Fruit fly (Drosophila melanogaster): ENCODE results near the gene CG17929.

Gene CG17929

DNA sequence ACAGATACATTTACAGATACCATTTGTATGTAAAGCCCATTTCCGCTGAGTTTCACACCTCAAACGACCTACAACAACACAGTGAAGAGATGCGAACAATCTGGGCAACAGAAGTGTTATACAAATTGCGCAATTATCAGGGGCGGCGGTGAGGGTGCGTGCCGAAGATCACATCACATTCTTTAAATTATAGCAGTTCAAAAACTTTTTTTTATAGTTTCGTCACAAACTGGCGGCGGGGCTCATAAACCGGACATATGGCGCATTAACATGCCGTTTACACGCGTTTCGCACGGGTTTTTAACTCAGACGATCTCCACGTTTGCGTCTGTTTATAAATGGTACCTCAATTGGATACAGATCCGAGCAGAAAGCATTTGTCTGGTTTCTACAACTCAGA is 27.9 kb downstream of the CG17929 start:
- TF ChIP-seq EcR (GFP tag; optimal IDR thresholded peaks at IDR 0.05): peak; percentile 39
- TF ChIP-seq CG12605 (GFP tag; IDR thresholded peaks at IDR 0.05): no peak

DNA sequence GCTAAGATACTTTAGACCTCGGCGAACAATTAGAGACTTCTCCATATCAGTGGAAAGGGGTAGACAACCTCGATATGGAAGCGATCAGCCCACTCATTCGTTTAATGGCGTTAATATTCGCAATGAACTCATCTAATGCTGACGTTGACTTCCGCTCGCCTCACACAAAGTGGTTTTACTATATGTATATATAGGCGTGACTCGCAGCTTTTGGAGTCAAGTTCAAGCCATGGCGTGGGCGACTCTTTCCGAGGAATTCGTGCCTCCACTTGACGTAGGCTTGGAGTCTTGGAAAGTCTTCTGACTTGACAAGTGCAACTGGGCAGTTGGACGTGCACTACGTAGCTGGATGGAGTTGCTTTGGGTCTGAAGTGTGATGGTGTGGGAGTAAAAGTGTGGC is 28.4 kb downstream of the CG17929 start:
- TF ChIP-seq CG8159 (tag; optimal IDR thresholded peaks at IDR 0.05) (no peak), CG15710 (tag; optimal IDR thresholded peaks at IDR 0.05) (no peak), Ets98B (GFP tag; IDR thresholded peaks at IDR 0.05) (no peak), CG13204 (GFP tag; optimal IDR thresholded peaks at IDR 0.05) (no peak), CG34367 (tag; optimal IDR thresholded peaks at IDR 0.05) (no peak), CG32121 (GFP tag; IDR thresholded peaks at IDR 0.05) (no peak), CG10348 (GFP tag; IDR thresholded peaks at IDR 0.05) (no peak), CG17806 (tag; optimal IDR thresholded peaks at IDR 0.05) (no peak), fd96Ca (GFP tag; IDR thresholded peaks at IDR 0.05) (no peak; the same call in 2 of the 3 replicates), gl (tag; optimal IDR thresholded peaks at IDR 0.05) (no peak), Snoo (tag; optimal IDR thresholded peaks at IDR 0.05) (no peak), CG14655 (GFP tag; optimal IDR thresholded peaks at IDR 0.05) (no peak), Pif1B (GFP tag; optimal IDR thresholded peaks at IDR 0.05) (no peak)

DNA sequence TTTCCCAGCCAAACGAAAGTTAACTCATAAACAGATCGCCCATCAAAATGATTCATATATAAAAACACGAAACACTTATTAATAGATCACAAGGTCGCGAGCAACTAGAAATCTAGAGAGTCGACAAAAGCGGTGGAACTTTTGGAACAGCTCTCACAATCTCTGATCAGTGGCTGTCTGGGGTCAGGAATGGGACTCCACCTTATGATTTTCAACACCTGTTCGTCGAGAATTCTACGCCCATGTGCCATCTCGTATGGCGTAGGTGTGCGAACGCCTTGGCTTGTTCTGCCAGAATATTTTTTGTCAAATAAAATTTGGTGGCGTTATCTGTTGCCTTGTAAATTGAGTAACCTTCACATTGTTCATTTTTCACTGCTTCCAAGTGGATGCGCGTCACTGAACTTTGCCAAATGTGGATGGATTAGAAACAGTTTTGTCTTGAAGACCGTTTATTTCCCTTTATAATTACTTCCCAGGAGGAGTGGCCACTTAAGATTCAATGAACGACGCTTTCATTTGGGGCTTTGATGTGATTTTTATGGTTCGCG is 30.2 kb downstream of the CG17929 start:
- TF ChIP-seq CG17806 (tag; optimal IDR thresholded peaks at IDR 0.05) (no peak), Pif1B (GFP tag; optimal IDR thresholded peaks at IDR 0.05) (no peak), EcR (GFP tag; optimal IDR thresholded peaks at IDR 0.05) (no peak), Ets98B (GFP tag; IDR thresholded peaks at IDR 0.05) (no peak), CG34367 (tag; optimal IDR thresholded peaks at IDR 0.05) (no peak), CG10348 (GFP tag; IDR thresholded peaks at IDR 0.05) (no peak), CG8159 (tag; optimal IDR thresholded peaks at IDR 0.05) (no peak), rn (GFP tag; IDR thresholded peaks at IDR 0.05) (no peak), gl (tag; optimal IDR thresholded peaks at IDR 0.05) (no peak), CG15710 (tag; optimal IDR thresholded peaks at IDR 0.05) (no peak), CG12605 (GFP tag; IDR thresholded peaks at IDR 0.05) (no peak), fd96Ca (GFP tag; IDR thresholded peaks at IDR 0.05) (no peak)

DNA sequence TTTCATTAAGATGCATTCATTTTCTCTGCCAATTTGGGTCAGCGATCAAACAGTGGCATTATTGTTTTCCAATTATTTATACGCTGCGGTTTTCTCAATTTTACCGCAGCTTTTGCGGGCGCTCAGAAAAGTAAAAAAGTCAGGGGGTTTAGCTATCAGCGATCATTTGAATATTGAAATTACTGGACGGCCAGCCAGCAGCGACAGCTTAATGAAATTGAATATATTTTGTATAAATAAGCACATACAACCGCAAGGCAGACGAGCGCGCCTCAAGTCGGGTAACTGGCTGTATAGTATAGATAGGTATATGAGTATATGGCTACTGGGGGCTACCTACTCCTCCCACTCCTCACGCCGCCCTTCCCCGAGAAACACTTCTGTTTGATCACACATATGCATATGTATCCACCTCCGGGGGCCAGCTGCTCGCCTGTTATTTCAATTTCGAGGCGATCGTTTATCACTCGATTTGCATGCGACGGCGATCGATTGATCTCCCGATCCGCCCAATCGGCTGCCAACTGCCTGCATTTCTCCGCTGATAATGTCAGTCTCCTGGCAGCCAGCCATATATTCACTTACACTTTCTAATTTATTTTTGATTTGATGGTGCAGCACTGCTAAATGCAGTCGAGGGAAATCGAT is 31.0 kb downstream of the CG17929 start:
- no peak for TF ChIP-seq rn (GFP tag; IDR thresholded peaks at IDR 0.05)
- no peak for TF ChIP-seq Snoo (tag; optimal IDR thresholded peaks at IDR 0.05)
- no peak; the same call in 2 of the 3 replicates for TF ChIP-seq CG4496 (GFP tag; IDR thresholded peaks at IDR 0.05)
- no peak for TF ChIP-seq CG8301 (tag; optimal IDR thresholded peaks at IDR 0.05)

DNA sequence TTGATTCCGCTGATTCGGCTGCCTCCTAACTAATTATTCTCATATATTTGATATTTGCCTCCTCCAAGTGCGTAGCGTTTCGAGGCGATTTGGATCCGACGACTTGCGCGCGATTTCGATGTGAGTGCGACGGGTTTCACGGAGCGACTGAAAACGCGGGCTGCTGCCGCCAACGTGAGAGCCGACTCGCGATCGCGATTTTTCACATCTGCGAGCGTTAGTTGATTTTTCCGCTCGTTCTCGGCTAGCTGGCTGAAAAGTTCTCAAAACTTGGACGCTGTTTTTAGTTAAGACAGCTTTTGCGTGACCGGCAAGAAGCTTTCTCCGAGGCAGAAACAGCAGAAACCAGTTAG is 31.5 kb downstream of the CG17929 start, which contains the start of gene CG10311:
CG10311 (minus strand) TSS at position 153 of the 353 bp plus-strand sequence.
- TF ChIP-seq CG34367 (tag; optimal IDR thresholded peaks at IDR 0.05): no peak
- TF ChIP-seq Ets98B (GFP tag; IDR thresholded peaks at IDR 0.05): peak; percentile 33; the same call in 1 of the 2 replicates
- 0 out of 3 replicates have a peak, but pooled peaks have one; percentile 22 for TF ChIP-seq fd96Ca (GFP tag; IDR thresholded peaks at IDR 0.05)
- no peak for TF ChIP-seq Snoo (tag; optimal IDR thresholded peaks at IDR 0.05)
- no peak for TF ChIP-seq CG9948 (tag; optimal IDR thresholded peaks at IDR 0.05)
- no peak for TF ChIP-seq EcR (GFP tag; optimal IDR thresholded peaks at IDR 0.05)
- TF ChIP-seq Pif1A (GFP tag; optimal IDR thresholded peaks at IDR 0.05): no peak
- TF ChIP-seq CG8159 (tag; optimal IDR thresholded peaks at IDR 0.05): no peak
- peak; percentile 24; the same call in 1 of the 2 replicates for TF ChIP-seq CG32121 (GFP tag; IDR thresholded peaks at IDR 0.05)

DNA sequence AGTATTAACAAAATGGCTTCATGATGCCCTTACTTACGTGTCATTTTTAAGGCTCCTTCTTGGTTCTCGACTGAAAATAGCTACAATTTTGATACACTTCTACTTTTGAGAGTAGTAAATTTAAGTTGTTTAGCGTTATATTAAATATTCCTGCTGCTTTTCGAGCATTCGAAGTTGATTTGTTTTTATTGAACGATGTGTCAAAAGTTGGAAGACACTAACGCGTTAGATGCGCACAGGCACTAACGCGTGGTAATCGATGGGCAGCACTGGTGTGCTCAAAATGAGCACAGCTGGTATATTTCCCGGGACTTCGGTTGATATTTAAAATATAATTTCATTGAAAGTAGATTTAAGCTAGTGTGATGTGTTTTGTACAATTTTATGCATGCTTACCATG is 33.8 kb downstream of the CG17929 start, which contains the start of gene CG17931:
CG17931 (minus strand) TSS at position 369 of the 400 bp plus-strand sequence.
- TF ChIP-seq D1 (tag; optimal IDR thresholded peaks at IDR 0.05) (peak; percentile 14), Snoo (tag; optimal IDR thresholded peaks at IDR 0.05) (no peak)

DNA sequence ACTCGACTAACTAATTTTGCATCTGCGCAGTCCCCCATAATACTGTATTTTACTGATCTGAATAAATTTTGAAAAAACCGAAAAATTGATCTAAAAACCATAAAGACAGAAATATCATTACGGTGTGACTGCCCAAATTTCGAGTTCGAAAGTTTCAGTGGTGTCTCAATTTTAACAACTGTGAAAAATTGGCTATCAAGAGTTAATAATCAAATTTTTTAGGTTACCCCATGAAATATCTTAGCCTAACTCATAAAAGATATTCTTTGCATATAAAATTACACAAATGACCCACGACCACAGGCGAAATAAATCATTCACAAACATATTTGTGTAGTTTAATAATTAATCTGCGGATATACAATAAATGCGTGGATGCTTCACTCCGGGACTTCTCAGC is 34.7 kb downstream of the CG17929 start, which contains the start of gene CG42446:
CG42446 (minus strand) TSS at position 101 of the 400 bp plus-strand sequence.
- no peak for TF ChIP-seq CG32121 (GFP tag; IDR thresholded peaks at IDR 0.05)
- no peak for TF ChIP-seq fd96Ca (GFP tag; IDR thresholded peaks at IDR 0.05)

DNA sequence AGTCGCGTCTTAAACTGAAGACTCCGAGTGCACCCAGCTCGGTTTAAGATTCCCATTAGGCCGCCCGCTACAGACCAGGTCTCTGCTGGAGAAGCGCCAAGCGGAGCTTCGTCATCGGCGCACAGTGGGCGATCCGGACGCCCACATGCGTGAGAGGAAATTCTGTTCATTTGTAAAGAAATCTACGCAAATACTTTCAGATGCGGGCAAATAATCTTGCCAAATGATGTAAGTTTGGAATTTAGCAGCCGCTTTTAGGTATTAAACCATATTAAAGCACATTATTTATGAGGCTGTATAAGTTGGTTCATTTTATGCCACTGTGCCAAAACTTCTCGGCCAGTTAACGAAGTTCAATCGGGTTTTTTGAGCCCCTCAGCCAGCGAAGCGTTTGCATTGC is 43.0 kb downstream of the CG17929 start, which contains the start of gene js:
js (minus strand) TSS at position 19 of the 400 bp plus-strand sequence.
- TF ChIP-seq CG34367 (tag; optimal IDR thresholded peaks at IDR 0.05) (no peak), CG12605 (GFP tag; IDR thresholded peaks at IDR 0.05) (0 out of 2 replicates have a peak, but pooled peaks have one; percentile 10), D1 (tag; optimal IDR thresholded peaks at IDR 0.05) (no peak), CG4496 (GFP tag; IDR thresholded peaks at IDR 0.05) (peak; percentile 70; the same call in 2 of the 3 replicates), CG15710 (tag; optimal IDR thresholded peaks at IDR 0.05) (no peak), Pif1A (GFP tag; optimal IDR thresholded peaks at IDR 0.05) (peak; percentile 76), CG9948 (tag; optimal IDR thresholded peaks at IDR 0.05) (no peak), EcR (GFP tag; optimal IDR thresholded peaks at IDR 0.05) (no peak), CG8159 (tag; optimal IDR thresholded peaks at IDR 0.05) (no peak), CG8301 (tag; optimal IDR thresholded peaks at IDR 0.05) (peak; percentile 81), Snoo (tag; optimal IDR thresholded peaks at IDR 0.05) (no peak), CG10348 (GFP tag; IDR thresholded peaks at IDR 0.05) (peak; percentile 53), fd96Ca (GFP tag; IDR thresholded peaks at IDR 0.05) (no peak; the same call in 1 of the 3 replicates), rn (GFP tag; IDR thresholded peaks at IDR 0.05) (no peak), Pif1B (GFP tag; optimal IDR thresholded peaks at IDR 0.05) (peak; percentile 49), gl (tag; optimal IDR thresholded peaks at IDR 0.05) (no peak), CG14655 (GFP tag; optimal IDR thresholded peaks at IDR 0.05) (no peak), CG32121 (GFP tag; IDR thresholded peaks at IDR 0.05) (peak; percentile 63), CG17806 (tag; optimal IDR thresholded peaks at IDR 0.05) (no peak), CG13204 (GFP tag; optimal IDR thresholded peaks at IDR 0.05) (no peak), Ets98B (GFP tag; IDR thresholded peaks at IDR 0.05) (no peak; the same call in 1 of the 2 replicates)

Measured in whole organism, pupa.